Worm (Caenorhabditis elegans) whole organism, young adult: ENCODE measurements around the gene F55E10.1.

ENCODE experiments used
- F57C9.4 ChIP-seq: sonication (generic microtip); optimal IDR thresholded peaks from 2 replicates; lab custom pipeline; 2017; ENCODE audit warnings: mild to moderate bottlenecking, missing genetic modification characterization, missing compliant biosample characterization
- T26A5.8 ChIP-seq: sonication (generic microtip); optimal IDR thresholded peaks from 2 replicates; lab custom pipeline; 2016; ENCODE audit warnings: missing genetic modification characterization, missing compliant biosample characterization
- lin-40 ChIP-seq: sonication (generic microtip); optimal IDR thresholded peaks from 2 replicates; lab custom pipeline; 2016; ENCODE audit warnings: missing genetic modification characterization, mild to moderate bottlenecking, missing compliant biosample characterization, missing genotype, missing genetic modification reagents
- mel-28 ChIP-seq: sonication (generic microtip); optimal IDR thresholded peaks from 2 replicates; lab custom pipeline; 2016; ENCODE audit warnings: borderline replicate concordance, mild to moderate bottlenecking, missing genetic modification characterization, missing compliant biosample characterization

DNA sequence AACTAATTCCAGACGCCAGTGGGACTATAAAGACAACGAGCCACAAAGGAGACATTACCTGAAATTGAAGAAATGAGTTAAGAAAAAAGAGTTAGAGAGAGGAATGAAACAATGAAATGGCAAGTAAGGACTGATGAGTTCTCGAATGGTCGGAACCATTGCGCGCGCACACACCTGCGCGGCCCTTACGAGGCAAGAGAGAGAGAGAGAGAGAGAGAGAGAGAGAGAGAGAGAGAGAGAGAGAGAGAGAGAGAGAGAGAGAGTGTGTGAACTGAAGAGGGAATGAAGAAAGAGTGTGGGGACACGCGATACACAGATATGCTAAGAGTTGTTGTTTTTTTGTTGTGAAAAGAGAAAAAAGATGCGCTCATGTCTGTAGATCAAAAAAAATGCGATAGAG, 15.4 kb upstream of the F55E10.1 start, which contains the start of gene R09F10.8:
- TF ChIP-seq T26A5.8 (tag; lab: Kevin White, UChicago) (no peak), mel-28 (tag; lab: Kevin White, UChicago) (no peak), F57C9.4 (no peak), lin-40 (tag; lab: Kevin White, UChicago) (no peak)
